Fruit fly (Drosophila melanogaster): ENCODE measurements around the gene rtp.

DNA sequence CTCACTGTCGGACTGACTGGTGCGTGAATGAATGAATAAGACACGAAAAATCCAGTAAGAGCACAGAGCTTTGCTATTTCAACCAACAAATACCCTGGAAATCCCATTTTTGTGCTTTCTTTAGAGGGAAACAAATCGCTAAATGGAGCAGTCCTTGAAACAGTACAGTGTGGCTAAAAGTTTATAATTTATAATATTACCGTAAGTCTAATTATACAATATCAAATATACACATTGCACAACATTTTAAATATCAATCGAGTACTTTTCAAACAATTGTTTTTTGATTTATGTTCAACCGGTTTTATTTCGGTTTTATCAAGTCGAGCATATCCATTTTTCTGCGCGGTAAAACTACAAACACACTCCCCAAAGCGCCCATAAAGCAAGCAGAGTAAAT lies 43.8 kb downstream of the rtp start:
- no peak for TF ChIP-seq CG2116 (GFP tag; optimal IDR thresholded peaks at IDR 0.05)
- no peak for TF ChIP-seq sisA (GFP tag; IDR thresholded peaks at IDR 0.05)
- TF ChIP-seq Ptx1 (GFP tag; IDR thresholded peaks at IDR 0.05) = no peak
- no peak for TF ChIP-seq ap (GFP tag; IDR thresholded peaks at IDR 0.05)
- TF ChIP-seq CG6854 (GFP tag; optimal IDR thresholded peaks at IDR 0.05) = no peak
- TF ChIP-seq BEAF-32 (GFP tag; optimal IDR thresholded peaks at IDR 0.05) = no peak
